Worm (Caenorhabditis elegans) whole organism, L2 larva: ENCODE results near the gene srv-32.
A peak's percentile ranks its signal among the peaks of the same experiment; 100 is the strongest.

Experiments used
- F13H6.1 ChIP-seq: sonication (generic microtip); optimal IDR thresholded peaks from 2 replicates; lab custom pipeline; 2016; ENCODE audit warnings: missing genetic modification characterization, missing compliant biosample characterization
- Y55F3AM.14 ChIP-seq: fragments of 200-800 bp; sonication (Bioruptor generic); optimal IDR thresholded peaks from 2 replicates; lab custom pipeline; 2018; ENCODE audit warnings: mild to moderate bottlenecking, missing genetic modification characterization, missing compliant biosample characterization
- ZK546.5 ChIP-seq: sonication (generic microtip); optimal IDR thresholded peaks from 2 replicates; lab custom pipeline; 2017; ENCODE audit warnings: missing biosample characterization, missing genetic modification characterization
- alr-1 ChIP-seq: fragments of 150-350 bp; optimal IDR thresholded peaks from 2 replicates; lab custom pipeline; 2014; ENCODE audit warnings: missing biosample characterization, missing genetic modification characterization
- aly-2 ChIP-seq: fragments of 150-350 bp; optimal IDR thresholded peaks from 2 replicates; lab custom pipeline; 2014; ENCODE audit warnings: missing biosample characterization, missing genetic modification characterization
- ama-1 ChIP-seq: fragments of 150-350 bp; optimal IDR thresholded peaks from 2 replicates; lab custom pipeline; 2018; ENCODE audit warnings: inconsistent platforms
- blmp-1 ChIP-seq: sonication (generic microtip); optimal IDR thresholded peaks from 2 replicates; lab custom pipeline; 2017; ENCODE audit warnings: missing genetic modification characterization, mild to moderate bottlenecking, missing compliant biosample characterization, antibody characterized with exemption, moderate library complexity; ENCODE audit not compliant: insufficient read depth
- ceh-16 ChIP-seq: fragments of 150-350 bp; optimal IDR thresholded peaks from 2 replicates; lab custom pipeline; 2014; ENCODE audit warnings: missing biosample characterization, missing genetic modification characterization
- crh-2 ChIP-seq: sonication (generic microtip); optimal IDR thresholded peaks from 2 replicates; lab custom pipeline; 2017; ENCODE audit warnings: missing biosample characterization, missing genetic modification characterization
- dmd-4 ChIP-seq: sonication (generic microtip); optimal IDR thresholded peaks from 2 replicates; lab custom pipeline; 2017; ENCODE audit warnings: missing biosample characterization, missing genetic modification characterization
- egl-27 ChIP-seq: sonication (generic microtip); optimal IDR thresholded peaks from 3 replicates; lab custom pipeline; 2017; ENCODE audit warnings: missing biosample characterization, missing genetic modification reagents, missing genetic modification characterization
- elt-1 ChIP-seq: fragments of 150-350 bp; optimal IDR thresholded peaks from 2 replicates; lab custom pipeline; 2014; ENCODE audit warnings: missing biosample characterization, missing genetic modification characterization
- elt-3 ChIP-seq: sonication (generic microtip); optimal IDR thresholded peaks from 2 replicates; lab custom pipeline; 2017; ENCODE audit warnings: missing biosample characterization, missing genetic modification characterization
- gmeb-1 ChIP-seq: fragments of 150-350 bp; optimal IDR thresholded peaks from 2 replicates; lab custom pipeline; 2014; ENCODE audit warnings: missing biosample characterization, missing genetic modification characterization
- lin-11 ChIP-seq: fragments of 150-350 bp; sonication (generic microtip); optimal IDR thresholded peaks from 2 replicates; lab custom pipeline; 2014; ENCODE audit warnings: missing biosample characterization, missing genetic modification characterization, inconsistent platforms, mixed read lengths
- lin-13 ChIP-seq: fragments of 150-350 bp; optimal IDR thresholded peaks from 2 replicates; lab custom pipeline; 2014; ENCODE audit warnings: missing biosample characterization, missing genetic modification reagents, missing genetic modification characterization
- lsy-2 ChIP-seq, 2 experiments: fragments of 150-350 bp in 1 of 2; sonication (generic microtip) in 1 of 2; optimal IDR thresholded peaks; 2 replicates each; lab custom pipeline; 2014 to 2017; ENCODE audit warnings: missing biosample characterization in 2 of 2, missing genetic modification characterization in 2 of 2
- mab-5 ChIP-seq: fragments of 150-350 bp; optimal IDR thresholded peaks from 2 replicates; lab custom pipeline; 2014; ENCODE audit warnings: missing biosample characterization, missing genetic modification characterization
- mdl-1 ChIP-seq, 2 experiments: fragments of 150-350 bp in 1 of 2; sonication (generic microtip) in 1 of 2; optimal IDR thresholded peaks; 2 replicates each; lab custom pipeline; 2017; ENCODE audit warnings: missing biosample characterization in 2 of 2, missing genetic modification characterization in 2 of 2
- nhr-10 ChIP-seq: sonication (generic microtip); optimal IDR thresholded peaks from 2 replicates; lab custom pipeline; 2017; ENCODE audit warnings: missing biosample characterization, missing genetic modification characterization
- nhr-11 ChIP-seq: fragments of 150-350 bp; optimal IDR thresholded peaks from 2 replicates; lab custom pipeline; 2014; ENCODE audit warnings: missing biosample characterization, missing genetic modification characterization
- nhr-21 ChIP-seq: fragments of 150-350 bp; optimal IDR thresholded peaks from 2 replicates; lab custom pipeline; 2014; ENCODE audit warnings: missing biosample characterization, missing genetic modification characterization
- nhr-23 ChIP-seq: fragments of 150-350 bp; optimal IDR thresholded peaks from 2 replicates; lab custom pipeline; 2014; ENCODE audit warnings: missing biosample characterization, missing genetic modification reagents, missing genetic modification characterization
- nhr-237 ChIP-seq: fragments of 150-350 bp; optimal IDR thresholded peaks from 2 replicates; lab custom pipeline; 2014; ENCODE audit warnings: missing biosample characterization, missing genetic modification characterization
- nhr-25 ChIP-seq: fragments of 150-350 bp; sonication (generic microtip); optimal IDR thresholded peaks from 3 replicates; lab custom pipeline; 2014; ENCODE audit warnings: missing biosample characterization, missing genetic modification characterization
- nhr-77 ChIP-seq: fragments of 150-350 bp; optimal IDR thresholded peaks from 2 replicates; lab custom pipeline; 2014; ENCODE audit warnings: missing biosample characterization, missing genetic modification characterization
- peb-1 ChIP-seq: fragments of 150-350 bp; optimal IDR thresholded peaks from 2 replicates; lab custom pipeline; 2014; ENCODE audit warnings: missing biosample characterization, missing genetic modification characterization
- sem-4 ChIP-seq: fragments of 150-350 bp; optimal IDR thresholded peaks from 2 replicates; lab custom pipeline; 2014; ENCODE audit warnings: missing biosample characterization, missing genetic modification reagents, missing genetic modification characterization
- sma-3 ChIP-seq: sonication (generic microtip); optimal IDR thresholded peaks from 2 replicates; lab custom pipeline; 2016; ENCODE audit warnings: missing genetic modification reagents, missing genetic modification characterization, missing compliant biosample characterization
- sma-9 ChIP-seq, 2 experiments: fragments of 150-350 bp in 1 of 2; sonication (generic microtip) in 1 of 2; optimal IDR thresholded peaks; 2 replicates each; lab custom pipeline; 2014 to 2016; ENCODE audit warnings: missing genetic modification characterization in 2 of 2, mild to moderate bottlenecking in 1 of 2, missing biosample characterization in 1 of 2, missing compliant biosample characterization in 1 of 2, missing genetic modification reagents in 1 of 2, moderate library complexity in 1 of 2
- snpc-4 ChIP-seq: fragments of 150-350 bp; optimal IDR thresholded peaks from 2 replicates; lab custom pipeline; 2014; ENCODE audit warnings: missing biosample characterization, missing genetic modification characterization
- unc-55 ChIP-seq: fragments of 150-350 bp; sonication (generic microtip); optimal IDR thresholded peaks from 3 replicates; lab custom pipeline; 2014; ENCODE audit warnings: missing biosample characterization, missing genetic modification reagents, missing genetic modification characterization
- ztf-11 ChIP-seq: sonication (generic microtip); optimal IDR thresholded peaks from 2 replicates; lab custom pipeline; 2017; ENCODE audit warnings: missing biosample characterization, missing genetic modification characterization

srv-32 gene

DNA sequence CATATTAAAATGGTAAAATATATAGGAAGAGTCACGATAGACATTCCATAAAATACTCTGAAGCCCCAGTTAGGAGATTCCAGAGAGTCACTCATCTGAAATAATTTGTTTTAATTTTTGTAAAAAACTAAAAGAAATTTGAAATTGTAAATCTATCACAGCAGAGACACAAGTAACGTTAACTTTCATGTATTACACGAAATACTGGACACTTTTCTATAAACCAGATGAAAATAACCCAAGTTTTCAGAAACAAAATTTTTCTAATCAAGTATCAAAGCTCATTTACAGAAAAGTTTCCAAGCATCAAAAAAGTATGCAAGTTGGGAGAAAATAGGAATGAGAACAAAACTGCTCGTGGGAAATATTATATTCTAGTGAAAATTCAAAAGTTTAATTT, 16.2 kb upstream of the srv-32 start, which contains the start of gene srv-27:
TSS of gene srv-27 (minus strand) at position 101 of the 400 bp plus-strand sequence.
- no peak for TF ChIP-seq nhr-21 (tag; lab: Kevin White, UChicago)
- TF ChIP-seq nhr-237, result no peak
- TF ChIP-seq gmeb-1 (tag; lab: Kevin White, UChicago), result no peak
- no peak for TF ChIP-seq lin-11 (tag; lab: Kevin White, UChicago)
- no peak for TF ChIP-seq elt-1
- TF ChIP-seq unc-55 (GFP tag; lab: Kevin White, UChicago), result no peak
- no peak for TF ChIP-seq blmp-1
- no peak for TF ChIP-seq nhr-77 (tag; lab: Kevin White, UChicago)
- TF ChIP-seq sem-4 (tag; lab: Kevin White, UChicago), result no peak
- no peak for TF ChIP-seq ZK546.5
- no peak for TF ChIP-seq F13H6.1 (tag; lab: Kevin White, UChicago)
- TF ChIP-seq mab-5 (tag; lab: Kevin White, UChicago), result no peak
- no peak for TF ChIP-seq Y55F3AM.14 (GFP tag; lab: Kevin White, UChicago)
- no peak for TF ChIP-seq egl-27 (tag; lab: Kevin White, UChicago)

DNA sequence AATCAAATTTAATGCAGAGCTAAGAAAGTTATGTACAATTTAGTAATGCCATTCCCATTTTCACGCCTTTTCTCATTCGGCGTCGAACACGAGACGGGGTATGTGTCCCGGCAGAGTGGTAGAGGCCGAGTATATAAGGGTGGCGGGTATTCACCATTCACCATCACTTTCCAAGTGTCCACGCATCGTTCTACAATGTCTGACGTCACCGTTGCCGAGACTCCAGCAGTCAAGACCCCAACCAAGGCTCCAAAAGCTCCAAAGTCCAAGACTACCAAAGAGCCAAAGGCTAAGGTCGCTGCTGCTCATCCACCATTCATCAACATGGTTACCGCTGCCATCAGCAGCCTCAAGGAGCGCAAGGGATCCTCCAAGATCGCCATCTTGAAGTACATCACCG, 12.0 kb upstream of the srv-32 start, which contains the start of gene hil-2:
TSS of gene hil-2 (plus strand) at position 160 of the 400 bp plus-strand sequence.
- TF ChIP-seq unc-55 (GFP tag; lab: Kevin White, UChicago), result peak; percentile 21
- TF ChIP-seq crh-2 (tag; lab: Kevin White, UChicago), result no peak

DNA sequence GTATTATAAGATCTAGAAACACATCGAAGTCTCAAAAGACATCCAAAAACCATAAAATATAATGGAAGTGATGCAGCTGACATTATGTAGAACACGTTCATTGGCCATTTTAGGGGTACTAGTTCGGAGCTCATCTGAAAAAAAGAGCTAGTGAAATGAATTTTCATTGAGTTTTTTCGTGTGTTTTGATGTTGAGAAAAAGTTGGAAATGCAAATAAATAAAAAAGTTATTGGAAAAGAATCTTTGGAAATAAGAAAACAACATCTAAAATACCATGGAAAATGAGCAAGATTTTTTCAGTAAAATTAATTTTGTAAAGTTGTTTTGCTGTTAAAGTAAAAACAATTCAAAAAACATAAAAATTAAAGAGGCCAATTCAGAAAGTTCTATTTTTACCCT, 8.7 kb upstream of the srv-32 start, which contains the start of gene srv-24:
TSS of gene srv-24 (minus strand) at position 101 of the 400 bp plus-strand sequence.
- TF ChIP-seq lin-11 (tag; lab: Kevin White, UChicago), result no peak
- no peak for TF ChIP-seq ceh-16 (tag; lab: Kevin White, UChicago)
- no peak for TF ChIP-seq blmp-1
- no peak for TF ChIP-seq peb-1 (tag; lab: Kevin White, UChicago)
- TF ChIP-seq ztf-11 (tag; lab: Kevin White, UChicago), result no peak
- TF ChIP-seq ama-1 (lab: Kevin White, UChicago), result no peak
- no peak for TF ChIP-seq nhr-237
- no peak for TF ChIP-seq aly-2
- TF ChIP-seq lsy-2 (tag; optimal IDR thresholded peaks at IDR 0.05; lab: Kevin White, UChicago), result no peak
- no peak for TF ChIP-seq sma-9 (GFP tag; optimal IDR thresholded peaks at IDR 0.05; lab: Kevin White, UChicago)
- no peak for TF ChIP-seq sma-9 (tag; optimal IDR thresholded peaks at IDR 0.05; lab: Kevin White, UChicago)
- TF ChIP-seq gmeb-1 (tag; lab: Kevin White, UChicago), result no peak
- no peak for TF ChIP-seq alr-1 (tag; lab: Kevin White, UChicago)
- TF ChIP-seq lin-13 (GFP tag; lab: Kevin White, UChicago), result no peak
- no peak for TF ChIP-seq snpc-4 (tag; lab: Kevin White, UChicago)
- TF ChIP-seq F13H6.1 (tag; lab: Kevin White, UChicago), result no peak
- TF ChIP-seq mab-5 (tag; lab: Kevin White, UChicago), result no peak
- TF ChIP-seq nhr-11, result no peak
- TF ChIP-seq elt-3 (tag; lab: Kevin White, UChicago), result no peak
- no peak for TF ChIP-seq ZK546.5

DNA sequence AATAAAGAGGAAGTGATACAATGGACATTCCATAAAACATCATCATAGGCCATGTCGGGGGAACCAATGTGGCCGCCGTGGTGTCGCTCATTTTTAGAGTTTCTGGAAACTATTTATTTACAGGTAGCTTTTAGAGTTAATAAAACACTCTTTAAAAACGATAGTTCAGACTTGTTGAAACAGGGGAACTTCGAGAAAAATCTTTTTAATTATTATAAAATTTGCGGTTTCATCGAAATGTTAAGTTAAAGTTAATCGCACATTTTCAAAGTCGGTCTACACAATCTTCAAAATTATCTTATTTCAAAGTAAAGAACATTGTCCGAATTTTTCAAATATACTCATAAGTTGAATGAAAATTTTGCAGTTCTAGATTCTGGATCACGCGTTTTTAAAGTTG, 2.2 kb upstream of the srv-32 start, which contains the start of gene ops-1:
TSS of gene ops-1 (minus strand) at position 101 of the 400 bp plus-strand sequence.
- TF ChIP-seq nhr-23 (tag; lab: Kevin White, UChicago) (no peak), sma-3 (GFP tag; lab: Kevin White, UChicago) (no peak), gmeb-1 (tag; lab: Kevin White, UChicago) (no peak), mdl-1 (tag; optimal IDR thresholded peaks at IDR 0.05; lab: Kevin White, UChicago) (no peak), dmd-4 (tag; lab: Kevin White, UChicago) (no peak), nhr-10 (tag; lab: Kevin White, UChicago) (no peak), nhr-25 (tag; lab: Kevin White, UChicago) (no peak), ama-1 (lab: Kevin White, UChicago) (no peak), alr-1 (tag; lab: Kevin White, UChicago) (no peak)
- TF ChIP-seq, all 48 proteins: peak for 0

DNA sequence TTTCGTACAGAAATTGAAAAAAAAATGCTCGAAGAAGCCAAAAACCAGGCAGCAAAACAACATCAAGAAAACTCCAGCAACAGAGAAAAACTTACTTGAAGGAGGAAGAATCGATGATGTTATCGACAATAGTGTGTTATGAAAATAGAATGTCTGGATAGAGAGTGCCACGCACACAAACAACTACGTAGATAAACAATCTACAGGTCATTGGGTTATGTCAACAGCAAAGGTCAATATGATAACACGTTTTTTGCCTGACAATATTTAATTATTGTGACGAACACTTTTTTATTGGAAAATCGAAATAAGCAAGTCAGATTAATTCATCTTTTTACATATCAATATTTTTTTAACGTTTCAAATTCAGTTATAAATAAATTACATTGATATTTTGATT, 2.7 kb downstream of the srv-32 start, which contains the start of gene sams-5:
TSS of gene sams-5 (minus strand) at position 131 of the 400 bp plus-strand sequence.
- no peak for TF ChIP-seq nhr-21 (tag; lab: Kevin White, UChicago)
- no peak for TF ChIP-seq nhr-10 (tag; lab: Kevin White, UChicago)
- no peak for TF ChIP-seq lin-13 (GFP tag; lab: Kevin White, UChicago)
- TF ChIP-seq aly-2, result no peak
